Fruit fly (Drosophila melanogaster): ENCODE results near the gene CG42846.

CG42846 gene

DNA sequence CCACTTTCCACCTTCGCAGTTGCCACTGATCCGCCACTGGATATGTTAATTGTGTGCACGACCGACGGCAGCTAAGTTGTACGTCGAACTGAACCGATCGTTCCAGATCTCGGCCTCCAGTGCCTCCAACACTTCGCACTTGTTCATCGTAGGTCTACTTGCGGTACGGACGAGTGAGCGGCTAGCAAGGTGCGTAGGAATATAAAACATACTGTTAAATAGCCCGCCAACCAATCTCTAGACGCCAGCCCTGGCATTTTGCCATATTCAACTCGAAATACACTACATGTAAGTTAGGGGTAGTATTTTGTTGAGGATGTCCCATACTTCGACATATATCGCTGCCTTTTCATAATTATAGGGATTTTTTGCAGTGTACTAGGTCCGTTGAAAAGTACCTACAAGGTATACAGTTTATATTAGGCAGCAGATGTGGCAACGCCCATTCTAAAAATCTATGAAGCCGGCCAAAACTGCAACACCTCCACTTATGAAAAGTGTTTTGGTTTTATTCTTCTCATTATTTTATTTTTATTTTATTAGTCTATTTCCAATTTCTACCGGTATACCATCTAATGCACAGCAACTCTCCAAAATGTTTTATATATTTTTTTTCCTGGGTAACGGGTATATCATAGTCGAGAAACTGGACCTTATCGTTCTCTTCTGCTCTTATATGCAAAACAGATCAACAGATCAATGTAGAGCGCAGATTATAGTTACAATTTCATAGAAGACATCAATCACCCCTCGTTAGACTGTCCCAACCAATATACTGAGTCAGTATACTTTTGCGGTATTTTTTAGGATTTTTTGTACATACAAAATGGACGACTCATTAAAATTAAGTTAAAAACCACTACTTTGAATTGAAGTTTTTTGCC is 8.1 kb downstream of the CG42846 start, which contains the start of the genes pyx and CG33229 (continued):
- TF ChIP-seq CG16779 (GFP tag; IDR thresholded peaks at IDR 0.05), result peak; percentile 85
- peak; percentile 49 for TF ChIP-seq Sry-δ (GFP tag; optimal IDR thresholded peaks at IDR 0.05)
- peak; percentile 69 for TF ChIP-seq CG8281 (tag; optimal IDR thresholded peaks at IDR 0.05)
- TF ChIP-seq Jarid2 (GFP tag; optimal IDR thresholded peaks at IDR 0.05), result peak; percentile 27
- 0 out of 4 replicates have a peak, but pooled peaks have one; percentile 26 for TF ChIP-seq Dll (GFP tag; IDR thresholded peaks at IDR 0.05; ENCODE audit: partially characterized antibody)
- peak; percentile 100 for TF ChIP-seq CG18476 (GFP tag; optimal IDR thresholded peaks at IDR 0.05)
- TF ChIP-seq Meics (GFP tag; optimal IDR thresholded peaks at IDR 0.05), result peak; percentile 89
- 0 out of 2 replicates have a peak, but pooled peaks have one; percentile 21 for TF ChIP-seq Dip2 (GFP tag; IDR thresholded peaks at IDR 0.05)
- peak; percentile 75 for TF ChIP-seq H2.0 (GFP tag; IDR thresholded peaks at IDR 0.05)
- TF ChIP-seq CG1529 (GFP tag; optimal IDR thresholded peaks at IDR 0.05), result peak; percentile 47
- no peak for TF ChIP-seq z (GFP tag; IDR thresholded peaks at IDR 0.05)
- TF ChIP-seq sob (GFP tag; IDR thresholded peaks at IDR 0.05), result peak; percentile 86
- peak; percentile 89 for TF ChIP-seq grau (tag; optimal IDR thresholded peaks at IDR 0.05)
- TF ChIP-seq CG1832 (GFP tag; optimal IDR thresholded peaks at IDR 0.05), result no peak
- TF ChIP-seq CG13424 (tag; optimal IDR thresholded peaks at IDR 0.05), result peak; percentile 87
- TF ChIP-seq bigmax (GFP tag; optimal IDR thresholded peaks at IDR 0.05), result no peak
- TF ChIP-seq CG6683 (GFP tag; optimal IDR thresholded peaks at IDR 0.05), result peak; percentile 13
- no peak for TF ChIP-seq HLHmδ (GFP tag; optimal IDR thresholded peaks at IDR 0.05)
- peak; percentile 39 for TF ChIP-seq kah (GFP tag; optimal IDR thresholded peaks at IDR 0.05)
- TF ChIP-seq Ets97D (GFP tag; optimal IDR thresholded peaks at IDR 0.05), result peak; percentile 70
- TF ChIP-seq amos (GFP tag; IDR thresholded peaks at IDR 0.05; ENCODE audit: partially characterized antibody), result peak; percentile 17; the same call in 1 of the 2 replicates
- TF ChIP-seq CG31365 (tag; optimal IDR thresholded peaks at IDR 0.05), result peak; percentile 17
- TF ChIP-seq CG4282 (GFP tag; optimal IDR thresholded peaks at IDR 0.05), result no peak
- peak; percentile 84 for TF ChIP-seq CG18262 (tag; optimal IDR thresholded peaks at IDR 0.05)
- no peak for TF ChIP-seq CG4360 (GFP tag; IDR thresholded peaks at IDR 0.05)
- TF ChIP-seq CG8944 (GFP tag; optimal IDR thresholded peaks at IDR 0.05), result peak; percentile 81
- TF ChIP-seq Hr3 (GFP tag; optimal IDR thresholded peaks at IDR 0.05), result peak; percentile 87
- TF ChIP-seq Med (GFP tag), result peak; percentile 95
- TF ChIP-seq bowl (GFP tag; IDR thresholded peaks at IDR 0.05), result 0 out of 2 replicates have a peak, but pooled peaks have one; percentile 21
- TF ChIP-seq Optix (GFP tag; IDR thresholded peaks at IDR 0.05), result peak; percentile 71
- peak; percentile 62 for TF ChIP-seq tap (tag; optimal IDR thresholded peaks at IDR 0.05)
- TF ChIP-seq CG17328 (GFP tag; IDR thresholded peaks at IDR 0.05), result peak; percentile 45; the same call in 1 of the 2 replicates
- peak; percentile 50 for TF ChIP-seq psq (GFP tag; optimal IDR thresholded peaks at IDR 0.05)
- TF ChIP-seq fd3F (GFP tag; optimal IDR thresholded peaks at IDR 0.05), result peak; percentile 81
- TF ChIP-seq NK7.1 (GFP tag; optimal IDR thresholded peaks at IDR 0.05), result peak; percentile 45
- TF ChIP-seq CG12299 (tag; optimal IDR thresholded peaks at IDR 0.05), result peak; percentile 35
- peak; percentile 56 for TF ChIP-seq Rx (GFP tag; IDR thresholded peaks at IDR 0.05)
- TF ChIP-seq CG3281 (GFP tag; optimal IDR thresholded peaks at IDR 0.05), result peak; percentile 81
- no peak for TF ChIP-seq bbx (GFP tag; IDR thresholded peaks at IDR 0.05; ENCODE audit: partially characterized antibody)
- peak; percentile 78 for TF ChIP-seq Sox102F (GFP tag; optimal IDR thresholded peaks at IDR 0.05)
- TF ChIP-seq CG10147 (GFP tag; optimal IDR thresholded peaks at IDR 0.05), result peak; percentile 92
- TF ChIP-seq fd96Cb (tag; optimal IDR thresholded peaks at IDR 0.05), result peak; percentile 81
- peak; percentile 28; the same call in 1 of the 2 replicates for TF ChIP-seq CG13287 (GFP tag; IDR thresholded peaks at IDR 0.05; ENCODE audit: partially characterized antibody)
- TF ChIP-seq Hmx (GFP tag; optimal IDR thresholded peaks at IDR 0.05), result peak; percentile 75
- TF ChIP-seq CG10959 (GFP tag; IDR thresholded peaks at IDR 0.05), result 0 out of 2 replicates have a peak, but pooled peaks have one; percentile 21
- peak; percentile 77 for TF ChIP-seq CG4328 (GFP tag; optimal IDR thresholded peaks at IDR 0.05)
- TF ChIP-seq sisA (GFP tag; IDR thresholded peaks at IDR 0.05), result peak; percentile 79
- TF ChIP-seq TFAM (GFP tag; optimal IDR thresholded peaks at IDR 0.05), result peak; percentile 31

Data from whole organism, embryonic.